Worm (Caenorhabditis elegans) whole organism, late embryonic: ENCODE results near the gene nspb-12.

Experiments used
- C08G9.2 ChIP-seq: sonication (generic microtip); optimal IDR thresholded peaks from 2 replicates; lab custom pipeline; 2016; ENCODE audit warnings: mild to moderate bottlenecking, missing genetic modification characterization, moderate library complexity, missing compliant biosample characterization
- C38D4.7 ChIP-seq: fragments of 200-800 bp; sonication (Bioruptor generic); optimal IDR thresholded peaks from 2 replicates; lab custom pipeline; 2018; ENCODE audit warnings: mild to moderate bottlenecking, missing genetic modification characterization, moderate library complexity, missing compliant biosample characterization
- T23F11.4 ChIP-seq: fragments of 200-800 bp; sonication (Bioruptor generic); optimal IDR thresholded peaks from 2 replicates; lab custom pipeline; 2018; ENCODE audit warnings: mild to moderate bottlenecking, missing genetic modification characterization, missing compliant biosample characterization
- Y22D7AL.16 ChIP-seq: sonication (generic microtip); optimal IDR thresholded peaks from 2 replicates; lab custom pipeline; 2016; ENCODE audit warnings: missing genetic modification characterization, missing compliant biosample characterization
- ceh-18 ChIP-seq: sonication (generic microtip); optimal IDR thresholded peaks from 2 replicates; lab custom pipeline; 2016; ENCODE audit warnings: missing genetic modification characterization, missing compliant biosample characterization
- ceh-19 ChIP-seq: fragments of 200-800 bp; sonication (Bioruptor generic); optimal IDR thresholded peaks from 2 replicates; lab custom pipeline; 2018; ENCODE audit warnings: mild to moderate bottlenecking, missing genetic modification characterization, missing compliant biosample characterization
- ceh-30 ChIP-seq: fragments of 150-350 bp; optimal IDR thresholded peaks from 2 replicates; lab custom pipeline; 2014; ENCODE audit warnings: missing biosample characterization, missing genetic modification characterization
- ceh-34 ChIP-seq: sonication (generic microtip); optimal IDR thresholded peaks from 2 replicates; lab custom pipeline; 2016; ENCODE audit warnings: mild to moderate bottlenecking, missing genetic modification characterization, missing compliant biosample characterization
- ceh-48 ChIP-seq: sonication (generic microtip); optimal IDR thresholded peaks from 2 replicates; lab custom pipeline; 2016; ENCODE audit warnings: missing genetic modification characterization, inconsistent platforms, missing compliant biosample characterization
- che-1 ChIP-seq: sonication (generic microtip); optimal IDR thresholded peaks from 2 replicates; lab custom pipeline; 2016; ENCODE audit warnings: mild to moderate bottlenecking, missing genetic modification characterization, missing compliant biosample characterization
- elt-2 ChIP-seq: sonication (generic microtip); optimal IDR thresholded peaks from 2 replicates; lab custom pipeline; 2016; ENCODE audit warnings: missing genetic modification reagents, missing genetic modification characterization, missing compliant biosample characterization
- elt-4 ChIP-seq: sonication (generic microtip); optimal IDR thresholded peaks from 2 replicates; lab custom pipeline; 2016; ENCODE audit warnings: missing genetic modification characterization, missing compliant biosample characterization
- ets-4 ChIP-seq: sonication (generic microtip); optimal IDR thresholded peaks from 2 replicates; lab custom pipeline; 2016; ENCODE audit warnings: missing genetic modification characterization, missing compliant biosample characterization
- fax-1 ChIP-seq: sonication (generic microtip); optimal IDR thresholded peaks from 2 replicates; lab custom pipeline; 2016; ENCODE audit warnings: missing genotype, missing genetic modification characterization, missing compliant biosample characterization
- fkh-10 ChIP-seq: fragments of 150-350 bp; optimal IDR thresholded peaks from 2 replicates; lab custom pipeline; 2014; ENCODE audit warnings: missing biosample characterization, missing genetic modification reagents, missing genetic modification characterization
- fkh-6 ChIP-seq: sonication (generic microtip); optimal IDR thresholded peaks from 2 replicates; lab custom pipeline; 2016; ENCODE audit warnings: missing genetic modification characterization, missing compliant biosample characterization
- gmeb-2 ChIP-seq: sonication (generic microtip); optimal IDR thresholded peaks from 2 replicates; lab custom pipeline; 2016; ENCODE audit warnings: missing genetic modification characterization, inconsistent platforms, missing compliant biosample characterization
- hlh-15 ChIP-seq: sonication (generic microtip); optimal IDR thresholded peaks from 2 replicates; lab custom pipeline; 2016; ENCODE audit warnings: missing genetic modification characterization, missing compliant biosample characterization
- hlh-8 ChIP-seq: sonication (generic microtip); optimal IDR thresholded peaks from 2 replicates; lab custom pipeline; 2016; ENCODE audit warnings: missing genotype, missing genetic modification characterization, missing compliant biosample characterization
- lim-6 ChIP-seq: sonication (generic microtip); optimal IDR thresholded peaks from 2 replicates; lab custom pipeline; 2016; ENCODE audit warnings: missing genetic modification characterization, missing compliant biosample characterization
- lin-11 ChIP-seq: fragments of 200-800 bp; sonication (Bioruptor generic); optimal IDR thresholded peaks from 2 replicates; lab custom pipeline; 2018; ENCODE audit warnings: mild to moderate bottlenecking, missing genetic modification characterization, missing compliant biosample characterization
- mec-3 ChIP-seq: sonication (generic microtip); optimal IDR thresholded peaks from 2 replicates; lab custom pipeline; 2016; ENCODE audit warnings: borderline replicate concordance, missing genetic modification characterization, missing compliant biosample characterization
- nfya-1 ChIP-seq: sonication (generic microtip); optimal IDR thresholded peaks from 2 replicates; lab custom pipeline; 2017; ENCODE audit warnings: missing genetic modification characterization, mild to moderate bottlenecking, missing compliant biosample characterization, antibody characterized with exemption, moderate library complexity
- nhr-11 ChIP-seq: fragments of 150-350 bp; optimal IDR thresholded peaks from 2 replicates; lab custom pipeline; 2014; ENCODE audit warnings: missing biosample characterization, missing genetic modification characterization
- odd-2 ChIP-seq: sonication (generic microtip); optimal IDR thresholded peaks from 2 replicates; lab custom pipeline; 2017; ENCODE audit warnings: antibody characterized with exemption, mild to moderate bottlenecking, missing genetic modification characterization, missing compliant biosample characterization
- pag-3 ChIP-seq: sonication (generic microtip); optimal IDR thresholded peaks from 2 replicates; lab custom pipeline; 2016; ENCODE audit warnings: missing compliant biosample characterization, missing genetic modification characterization, borderline replicate concordance
- pat-9 ChIP-seq: fragments of 200-800 bp; sonication (Bioruptor generic); optimal IDR thresholded peaks from 2 replicates; lab custom pipeline; 2018; ENCODE audit warnings: mild to moderate bottlenecking, missing genetic modification characterization, moderate library complexity, missing compliant biosample characterization
- pha-2 ChIP-seq: sonication (generic microtip); optimal IDR thresholded peaks from 2 replicates; lab custom pipeline; 2017; ENCODE audit warnings: mild to moderate bottlenecking, missing genetic modification characterization, missing compliant biosample characterization
- pha-4 ChIP-seq: fragments of 150-350 bp; optimal IDR thresholded peaks from 2 replicates; lab custom pipeline; 2018; ENCODE audit warnings: missing biosample characterization, missing genetic modification reagents, missing genetic modification characterization
- pqm-1 ChIP-seq: sonication (generic microtip); optimal IDR thresholded peaks from 2 replicates; lab custom pipeline; 2016; ENCODE audit warnings: missing genetic modification characterization, missing compliant biosample characterization
- pros-1 ChIP-seq: fragments of 150-350 bp; optimal IDR thresholded peaks from 2 replicates; lab custom pipeline; 2014; ENCODE audit warnings: missing biosample characterization, missing genetic modification reagents, missing genetic modification characterization
- ref-2 ChIP-seq: sonication (generic microtip); optimal IDR thresholded peaks from 2 replicates; lab custom pipeline; 2016; ENCODE audit warnings: missing genetic modification characterization, missing compliant biosample characterization
- rnt-1 ChIP-seq: sonication (generic microtip); optimal IDR thresholded peaks from 2 replicates; lab custom pipeline; 2016; ENCODE audit warnings: missing genetic modification characterization, missing compliant biosample characterization
- sdc-2 ChIP-seq: sonication (generic microtip); optimal IDR thresholded peaks from 2 replicates; lab custom pipeline; 2016; ENCODE audit warnings: missing genotype, missing genetic modification characterization, missing compliant biosample characterization
- tbx-2 ChIP-seq: sonication (generic microtip); optimal IDR thresholded peaks from 2 replicates; lab custom pipeline; 2016; ENCODE audit warnings: missing genetic modification characterization, missing compliant biosample characterization
- tbx-7 ChIP-seq: sonication (generic microtip); optimal IDR thresholded peaks from 2 replicates; lab custom pipeline; 2016; ENCODE audit warnings: missing genotype, missing genetic modification characterization, missing compliant biosample characterization
- ttx-3 ChIP-seq: sonication (generic microtip); optimal IDR thresholded peaks from 2 replicates; lab custom pipeline; 2016; ENCODE audit warnings: missing genetic modification reagents, missing genetic modification characterization, missing compliant biosample characterization
- unc-3 ChIP-seq, 2 experiments: fragments of 200-800 bp in 1 of 2; sonication (Bioruptor generic) in 1 of 2; sonication (generic microtip) in 1 of 2; conservative IDR thresholded peaks in 1 of 2; optimal IDR thresholded peaks in 1 of 2; 2 replicates each; pipeline versions ENCODE4 v1.3.6 to Lab custom; 2016 to 2022; ENCODE audit warnings: missing compliant biosample characterization in 2 of 2, missing genetic modification characterization in 2 of 2, missing genetic modification reagents in 1 of 2
- unc-42 ChIP-seq: sonication (generic microtip); optimal IDR thresholded peaks from 2 replicates; lab custom pipeline; 2016; ENCODE audit warnings: missing genotype, missing genetic modification characterization, missing compliant biosample characterization
- unc-55 ChIP-seq: sonication (generic microtip); optimal IDR thresholded peaks from 2 replicates; lab custom pipeline; 2017; ENCODE audit warnings: missing biosample characterization, missing genetic modification reagents, missing genetic modification characterization

Gene nspb-12

ce11 chrIII:5564325-5564724 is 4.3 kb downstream of the nspb-12 start:
- TF ChIP-seq fax-1 (tag; lab: Kevin White, UChicago): no peak
- TF ChIP-seq fkh-6: no peak
- no peak for TF ChIP-seq ets-4 (tag; lab: Kevin White, UChicago)
- TF ChIP-seq ceh-19 (GFP tag; lab: Kevin White, UChicago): no peak
- no peak for TF ChIP-seq elt-2 (tag; lab: Kevin White, UChicago)
- no peak for TF ChIP-seq fkh-10 (GFP tag; lab: Kevin White, UChicago)
- no peak for TF ChIP-seq hlh-15 (tag; lab: Kevin White, UChicago)
- no peak for TF ChIP-seq hlh-8
- no peak for TF ChIP-seq unc-42 (tag; lab: Kevin White, UChicago)
- TF ChIP-seq pqm-1 (tag; lab: Kevin White, UChicago): no peak
- TF ChIP-seq tbx-2 (tag; lab: Kevin White, UChicago): no peak
- no peak for TF ChIP-seq che-1
- TF ChIP-seq lin-11 (tag; lab: Kevin White, UChicago): no peak
- TF ChIP-seq ceh-48 (tag; lab: Kevin White, UChicago): no peak
- TF ChIP-seq ceh-18 (tag; lab: Kevin White, UChicago): no peak
- TF ChIP-seq elt-4 (tag; lab: Kevin White, UChicago): no peak

DNA sequence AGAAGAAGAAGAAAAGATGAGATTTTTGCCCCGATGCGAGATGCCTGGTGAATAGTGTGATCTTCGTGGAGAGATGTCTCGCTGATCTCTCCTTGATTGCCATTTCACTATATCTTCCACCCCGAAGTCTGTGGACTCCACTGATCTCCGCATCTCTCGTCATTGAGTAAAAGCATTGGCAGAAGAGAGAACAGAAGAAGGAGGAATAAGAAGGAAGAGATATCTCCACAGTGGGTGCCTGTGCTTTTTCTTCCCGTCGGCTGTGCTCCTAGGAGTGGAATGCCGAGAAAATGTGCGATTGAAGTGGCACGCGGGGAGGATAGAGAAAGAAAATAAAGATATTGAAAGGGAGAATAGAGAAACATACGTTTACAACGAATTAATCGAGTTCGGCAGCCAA is 4.9 kb downstream of the nspb-12 start:
- TF ChIP-seq sdc-2 (tag; lab: Kevin White, UChicago) (no peak), pha-4 (tag; lab: Kevin White, UChicago) (no peak), fkh-6 (no peak), lim-6 (no peak), hlh-8 (peak; percentile 54), ceh-18 (tag; lab: Kevin White, UChicago) (peak; percentile 86), nfya-1 (tag; lab: Kevin White, UChicago) (peak; percentile 62), rnt-1 (tag; lab: Kevin White, UChicago) (peak; percentile 65), unc-3 (GFP tag; conservative IDR thresholded peaks at IDR 0.05; lab: Robert Waterston, UW) (no peak), unc-3 (tag; optimal IDR thresholded peaks at IDR 0.05; lab: Kevin White, UChicago) (no peak), ceh-30 (no peak), elt-2 (tag; lab: Kevin White, UChicago) (no peak), odd-2 (tag; lab: Kevin White, UChicago) (no peak), pat-9 (tag; lab: Kevin White, UChicago) (peak; percentile 25), tbx-2 (tag; lab: Kevin White, UChicago) (peak; percentile 56), pha-2 (tag; lab: Kevin White, UChicago) (no peak), ceh-34 (peak; percentile 60), ref-2 (peak; percentile 39), gmeb-2 (tag; lab: Kevin White, UChicago) (no peak), unc-55 (peak; percentile 42), mec-3 (tag; lab: Kevin White, UChicago) (no peak), C38D4.7 (GFP tag; lab: Kevin White, UChicago) (no peak), T23F11.4 (GFP tag; lab: Kevin White, UChicago) (no peak)
- TF ChIP-seq, all 69 proteins: peak for 9

ce11 chrIII:5557246-5557819 is 11.2 kb downstream of the nspb-12 start, which contains the start of gene rpc-2:
rpc-2 (plus strand) TSS chrIII:5557365.
- no peak for TF ChIP-seq hlh-15 (tag; lab: Kevin White, UChicago)
- no peak for TF ChIP-seq tbx-7
- TF ChIP-seq Y22D7AL.16 (tag; lab: Kevin White, UChicago): no peak
- TF ChIP-seq pros-1 (tag; lab: Kevin White, UChicago): no peak
- TF ChIP-seq nhr-11: no peak
- no peak for TF ChIP-seq fkh-10 (GFP tag; lab: Kevin White, UChicago)
- no peak for TF ChIP-seq ttx-3 (tag; lab: Kevin White, UChicago)
- TF ChIP-seq pag-3 (tag; lab: Kevin White, UChicago): no peak
- TF ChIP-seq C38D4.7 (GFP tag; lab: Kevin White, UChicago): no peak
- no peak for TF ChIP-seq C08G9.2
